Worm (Caenorhabditis elegans) whole organism, late embryonic: ENCODE results near the gene M116.5.

Experiments
- T23F11.4 ChIP-seq: fragments of 200-800 bp; sonication (Bioruptor generic); optimal IDR thresholded peaks from 2 replicates; lab custom pipeline; 2018; ENCODE audit warnings: mild to moderate bottlenecking, missing genetic modification characterization, missing compliant biosample characterization
- dmd-4 ChIP-seq: sonication (generic microtip); optimal IDR thresholded peaks from 2 replicates; lab custom pipeline; 2016; ENCODE audit warnings: borderline replicate concordance, missing genetic modification characterization, missing compliant biosample characterization
- elt-2 ChIP-seq: sonication (generic microtip); optimal IDR thresholded peaks from 2 replicates; lab custom pipeline; 2016; ENCODE audit warnings: missing genetic modification reagents, missing genetic modification characterization, missing compliant biosample characterization
- ztf-16 ChIP-seq: sonication (generic microtip); optimal IDR thresholded peaks from 2 replicates; lab custom pipeline; 2017; ENCODE audit warnings: missing genetic modification characterization, missing compliant biosample characterization

ce11 chrIV:8446904-8447303 lies 26.0 kb upstream of the M116.5 start, which contains the start of gene T01B11.1:
- no peak for TF ChIP-seq dmd-4 (tag; lab: Kevin White, UChicago)
- no peak for TF ChIP-seq elt-2
- no peak for TF ChIP-seq ztf-16
- TF ChIP-seq T23F11.4 (GFP tag; lab: Kevin White, UChicago) = no peak
